Worm (Caenorhabditis elegans) whole organism, young adult: Measurements from ENCODE around the gene C35D10.5.

Experiments
- F33H1.4 ChIP-seq: fragments of 200-800 bp; sonication (Bioruptor generic); IDR thresholded peaks from 2 replicates; pipeline ENCODE4 v1.3.6; 2022; ENCODE audit warnings: missing genetic modification reagents, missing genetic modification characterization, missing compliant biosample characterization
- F39B2.1 ChIP-seq: fragments of 200-800 bp; sonication (Bioruptor generic); IDR thresholded peaks from 2 replicates; pipeline ENCODE4 v1.3.6; 2022; ENCODE audit warnings: missing genetic modification reagents, missing genetic modification characterization, missing compliant biosample characterization
- K12H6.12 ChIP-seq: fragments of 200-800 bp; sonication (Bioruptor generic); optimal IDR thresholded peaks from 2 replicates; lab custom pipeline; 2018; ENCODE audit warnings: mild to moderate bottlenecking, missing genetic modification characterization, missing compliant biosample characterization
- T26A5.8 ChIP-seq: sonication (generic microtip); optimal IDR thresholded peaks from 2 replicates; lab custom pipeline; 2016; ENCODE audit warnings: missing genetic modification characterization, missing compliant biosample characterization
- Y53G8AR.9 ChIP-seq: fragments of 200-800 bp; sonication (Bioruptor generic); conservative IDR thresholded peaks from 2 replicates; pipeline ENCODE4 v1.3.6; 2022; ENCODE audit warnings: missing genetic modification reagents, missing genetic modification characterization, missing compliant biosample characterization
- bed-2 ChIP-seq: fragments of 200-800 bp; sonication (Bioruptor generic); IDR thresholded peaks from 2 replicates; pipeline ENCODE4 v1.3.6; 2022; ENCODE audit warnings: missing genetic modification reagents, missing genetic modification characterization, missing compliant biosample characterization
- cebp-1 ChIP-seq, 2 experiments: fragments of 200-800 bp in 1 of 2; sonication (Bioruptor generic) in 1 of 2; sonication (generic microtip) in 1 of 2; IDR thresholded peaks in 1 of 2; optimal IDR thresholded peaks in 1 of 2; 2 replicates each; pipeline versions ENCODE4 v1.3.6 to Lab custom; 2017 to 2022; ENCODE audit warnings: missing compliant biosample characterization in 2 of 2, missing genetic modification characterization in 2 of 2, mild to moderate bottlenecking in 1 of 2, missing genetic modification reagents in 1 of 2, moderate library complexity in 1 of 2
- ceh-100 ChIP-seq: fragments of 200-800 bp; sonication (Bioruptor generic); IDR thresholded peaks from 2 replicates; pipeline ENCODE4 v1.3.6; 2022; ENCODE audit warnings: missing genetic modification reagents, missing genetic modification characterization, missing compliant biosample characterization
- ceh-79 ChIP-seq: sonication (generic microtip); optimal IDR thresholded peaks from 2 replicates; lab custom pipeline; 2017; ENCODE audit warnings: mild to moderate bottlenecking, missing genetic modification characterization, missing compliant biosample characterization
- ceh-91 ChIP-seq: fragments of 200-800 bp; sonication (Bioruptor generic); IDR thresholded peaks from 2 replicates; pipeline ENCODE4 v1.3.6; 2022; ENCODE audit warnings: missing genetic modification reagents, missing genetic modification characterization, missing compliant biosample characterization
- dpl-1 ChIP-seq: fragments of 150-350 bp; optimal IDR thresholded peaks from 2 replicates; lab custom pipeline; 2014; ENCODE audit warnings: missing biosample characterization, missing genetic modification reagents, missing genetic modification characterization
- efl-1 ChIP-seq: fragments of 150-350 bp; optimal IDR thresholded peaks from 2 replicates; lab custom pipeline; 2014; ENCODE audit warnings: missing biosample characterization, missing genetic modification reagents, missing genetic modification characterization
- ekl-4 ChIP-seq: fragments of 200-800 bp; sonication (Bioruptor generic); IDR thresholded peaks from 2 replicates; pipeline ENCODE4 v1.3.6; 2022; ENCODE audit warnings: missing genetic modification reagents, missing genetic modification characterization, missing compliant biosample characterization
- gei-17 ChIP-seq: fragments of 200-800 bp; sonication (Bioruptor generic); optimal IDR thresholded peaks from 2 replicates; lab custom pipeline; 2018; ENCODE audit warnings: mild to moderate bottlenecking, missing genetic modification characterization, missing compliant biosample characterization
- hlh-12 ChIP-seq: sonication (generic microtip); optimal IDR thresholded peaks from 2 replicates; lab custom pipeline; 2016; ENCODE audit warnings: missing genetic modification characterization, missing compliant biosample characterization
- let-607 ChIP-seq, 2 experiments: fragments of 200-800 bp in 1 of 2; sonication (Bioruptor generic) in 1 of 2; sonication (generic microtip) in 1 of 2; optimal IDR thresholded peaks; 2 replicates each; lab custom pipeline; 2016 to 2018; ENCODE audit warnings: mild to moderate bottlenecking in 2 of 2, missing compliant biosample characterization in 2 of 2, missing genetic modification characterization in 2 of 2, moderate library complexity in 2 of 2, missing genotype in 1 of 2
- lin-40 ChIP-seq: sonication (generic microtip); optimal IDR thresholded peaks from 2 replicates; lab custom pipeline; 2016; ENCODE audit warnings: missing genetic modification characterization, mild to moderate bottlenecking, missing compliant biosample characterization, missing genotype, missing genetic modification reagents
- lir-1 ChIP-seq: fragments of 200-800 bp; sonication (Bioruptor generic); conservative IDR thresholded peaks from 2 replicates; pipeline ENCODE4 v1.3.6; 2022; ENCODE audit warnings: missing genetic modification reagents, missing genetic modification characterization, missing compliant biosample characterization
- madf-8 ChIP-seq: fragments of 200-800 bp; sonication (Bioruptor generic); conservative IDR thresholded peaks from 2 replicates; pipeline ENCODE4 v1.3.6; 2022; ENCODE audit warnings: missing genetic modification reagents, missing genetic modification characterization, missing compliant biosample characterization
- mes-4 ChIP-seq: sonication (generic microtip); optimal IDR thresholded peaks from 2 replicates; lab custom pipeline; 2016; ENCODE audit warnings: missing genotype, missing genetic modification characterization, missing compliant biosample characterization
- nfya-1 ChIP-seq: sonication (generic microtip); optimal IDR thresholded peaks from 2 replicates; lab custom pipeline; 2017; ENCODE audit warnings: antibody characterized with exemption, missing compliant biosample characterization, missing genetic modification characterization, borderline replicate concordance; ENCODE audit not compliant: insufficient read depth
- nhr-120 ChIP-seq: fragments of 200-800 bp; sonication (Bioruptor generic); IDR thresholded peaks from 2 replicates; pipeline ENCODE4 v1.3.6; 2022; ENCODE audit warnings: missing genetic modification characterization, missing compliant biosample characterization
- nhr-179 ChIP-seq: sonication (generic microtip); optimal IDR thresholded peaks from 2 replicates; lab custom pipeline; 2016; ENCODE audit warnings: mild to moderate bottlenecking, missing genetic modification characterization, missing compliant biosample characterization
- nhr-90 ChIP-seq: sonication (generic microtip); optimal IDR thresholded peaks from 2 replicates; lab custom pipeline; 2016; ENCODE audit warnings: missing genotype, mild to moderate bottlenecking, missing genetic modification characterization, missing compliant biosample characterization
- rec-8 ChIP-seq, 2 experiments: sonication (generic microtip); optimal IDR thresholded peaks; 2 replicates each; lab custom pipeline; 2016; ENCODE audit warnings: mild to moderate bottlenecking in 2 of 2, missing genetic modification characterization in 2 of 2, missing genetic modification reagents in 2 of 2, missing genotype in 2 of 2, missing biosample characterization in 1 of 2, missing compliant biosample characterization in 1 of 2, moderate library complexity in 1 of 2
- repo-1 ChIP-seq: sonication (generic microtip); optimal IDR thresholded peaks from 2 replicates; lab custom pipeline; 2017; ENCODE audit warnings: mild to moderate bottlenecking, missing genetic modification characterization, missing compliant biosample characterization
- unc-130 ChIP-seq: sonication (generic microtip); optimal IDR thresholded peaks from 2 replicates; lab custom pipeline; 2016; ENCODE audit warnings: missing genetic modification reagents, missing genetic modification characterization, missing compliant biosample characterization
- zfh-2 ChIP-seq: fragments of 200-800 bp; sonication (Bioruptor generic); conservative IDR thresholded peaks from 2 replicates; pipeline ENCODE4 v1.3.6; 2022; ENCODE audit warnings: missing genetic modification reagents, missing genetic modification characterization, missing compliant biosample characterization
- ztf-18 ChIP-seq: sonication (generic microtip); optimal IDR thresholded peaks from 2 replicates; lab custom pipeline; 2016; ENCODE audit warnings: missing genotype, mild to moderate bottlenecking, missing genetic modification characterization, missing compliant biosample characterization

C35D10.5 gene

DNA sequence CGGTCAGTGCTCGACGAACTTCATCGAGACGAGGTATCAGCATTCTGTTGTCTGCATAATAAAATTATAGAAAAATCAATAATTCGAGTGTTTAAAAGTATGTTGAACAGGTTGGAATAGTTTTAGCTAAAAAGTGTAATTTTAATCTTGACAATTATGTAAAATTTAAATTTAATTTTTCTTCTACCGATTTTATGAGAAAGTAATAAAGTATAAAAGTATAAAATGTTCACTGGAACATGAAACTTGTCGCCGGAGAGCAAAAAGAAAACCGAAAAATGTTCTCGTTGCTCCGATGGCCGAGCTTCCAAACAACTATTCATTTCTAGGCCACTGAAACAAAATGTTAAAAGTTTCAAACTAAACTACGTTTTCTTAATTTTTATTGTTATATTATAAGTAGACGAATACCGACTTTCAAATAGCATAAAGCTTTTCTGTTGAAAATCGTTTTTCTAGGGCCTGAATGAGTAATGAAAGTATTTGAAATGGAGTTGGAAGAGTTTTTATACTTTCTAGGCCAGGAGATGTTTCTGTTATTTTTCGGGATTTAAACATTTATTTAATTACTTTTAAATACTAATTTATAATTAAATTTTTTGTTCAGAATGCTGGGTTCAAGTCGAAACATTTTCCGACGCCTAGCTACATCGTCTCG is at the start of gene C35D10.5, which contains the start of gene C35D10.10:
Gene C35D10.5 (plus strand): TSS at position 608 of the 658 bp plus-strand sequence.
Gene C35D10.10 (minus strand): TSS at position 51 of the 658 bp plus-strand sequence.
- TF ChIP-seq bed-2, result no peak
- TF ChIP-seq rec-8 (tag; optimal IDR thresholded peaks at IDR 0.05; lab: Kevin White, UChicago), result peak in 1 of 2 experiments; percentile 20
- TF ChIP-seq nfya-1 (tag; lab: Kevin White, UChicago), result no peak
- no peak for TF ChIP-seq ceh-100 (GFP tag; lab: Robert Waterston, UW)
- TF ChIP-seq unc-130 (GFP tag; lab: Kevin White, UChicago), result peak; percentile 10

DNA sequence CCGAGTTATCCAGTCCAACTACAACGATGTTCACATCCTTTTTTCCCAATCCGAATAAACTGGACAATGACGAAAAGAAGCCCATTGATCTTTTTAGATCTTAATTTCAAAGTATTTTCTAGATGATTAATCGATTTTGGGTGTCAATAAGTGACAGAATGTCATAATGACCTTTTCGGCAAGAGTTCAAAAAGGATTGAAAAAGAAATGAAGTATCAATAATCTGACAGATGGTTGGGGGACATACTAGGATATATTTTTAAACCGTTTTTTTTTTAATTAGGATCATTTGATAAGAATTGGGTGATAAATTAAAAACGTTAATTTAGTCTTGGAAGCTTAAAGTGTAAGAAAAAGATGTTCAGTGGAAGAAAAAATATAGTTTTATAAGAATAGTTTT is 47.4 kb upstream of the C35D10.5 start, which contains the start of gene arl-6:
Gene arl-6 (minus strand): TSS at position 101 of the 400 bp plus-strand sequence.
- TF ChIP-seq mes-4 (no peak), ceh-91 (GFP tag; lab: Robert Waterston, UW) (no peak), cebp-1 (GFP tag; IDR thresholded peaks at IDR 0.05; lab: Robert Waterston, UW) (no peak), cebp-1 (tag; optimal IDR thresholded peaks at IDR 0.05; lab: Kevin White, UChicago) (no peak), F39B2.1 (no peak), Y53G8AR.9 (no peak), dpl-1 (GFP tag; lab: Kevin White, UChicago) (no peak)

DNA sequence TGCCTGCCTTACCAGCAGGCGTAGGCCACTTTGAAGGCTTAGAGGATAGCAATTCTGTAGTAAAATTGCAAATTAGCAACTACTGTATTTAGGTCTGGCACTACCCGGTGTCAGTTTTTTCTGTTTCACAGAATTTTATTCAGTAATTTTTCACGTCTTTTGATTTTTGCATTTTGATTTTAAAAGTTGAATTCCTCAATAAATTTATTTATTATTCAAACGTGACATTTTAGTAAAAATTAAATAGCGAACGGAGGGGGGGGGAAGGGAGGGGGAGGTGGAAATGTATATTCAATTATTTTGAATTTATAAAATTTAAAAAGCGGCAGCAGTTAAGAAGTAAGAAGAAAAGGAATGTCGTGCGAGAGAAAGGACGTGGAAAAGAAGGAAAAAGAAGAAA is 44.9 kb upstream of the C35D10.5 start, which contains the start of gene F26A1.4:
Gene F26A1.4 (plus strand): TSS at position 301 of the 400 bp plus-strand sequence.
- TF ChIP-seq zfh-2 (GFP tag; lab: Robert Waterston, UW), result no peak
- no peak for TF ChIP-seq mes-4
- TF ChIP-seq gei-17 (GFP tag; lab: Kevin White, UChicago), result no peak
- TF ChIP-seq nhr-120, result no peak
- no peak for TF ChIP-seq T26A5.8 (tag; lab: Kevin White, UChicago)
- no peak for TF ChIP-seq efl-1 (GFP tag; lab: Kevin White, UChicago)
- no peak for TF ChIP-seq lin-40 (tag; lab: Kevin White, UChicago)
- TF ChIP-seq let-607 (tag; optimal IDR thresholded peaks at IDR 0.05; lab: Kevin White, UChicago), result no peak
- TF ChIP-seq cebp-1 (GFP tag; IDR thresholded peaks at IDR 0.05; lab: Robert Waterston, UW), result no peak
- no peak for TF ChIP-seq cebp-1 (tag; optimal IDR thresholded peaks at IDR 0.05; lab: Kevin White, UChicago)
- no peak for TF ChIP-seq hlh-12 (tag; lab: Kevin White, UChicago)
- no peak for TF ChIP-seq K12H6.12
- no peak for TF ChIP-seq lir-1 (GFP tag; lab: Robert Waterston, UW)
- TF ChIP-seq nhr-90 (tag; lab: Kevin White, UChicago), result no peak
- no peak for TF ChIP-seq ceh-79
- TF ChIP-seq ztf-18 (tag; lab: Kevin White, UChicago), result no peak

DNA sequence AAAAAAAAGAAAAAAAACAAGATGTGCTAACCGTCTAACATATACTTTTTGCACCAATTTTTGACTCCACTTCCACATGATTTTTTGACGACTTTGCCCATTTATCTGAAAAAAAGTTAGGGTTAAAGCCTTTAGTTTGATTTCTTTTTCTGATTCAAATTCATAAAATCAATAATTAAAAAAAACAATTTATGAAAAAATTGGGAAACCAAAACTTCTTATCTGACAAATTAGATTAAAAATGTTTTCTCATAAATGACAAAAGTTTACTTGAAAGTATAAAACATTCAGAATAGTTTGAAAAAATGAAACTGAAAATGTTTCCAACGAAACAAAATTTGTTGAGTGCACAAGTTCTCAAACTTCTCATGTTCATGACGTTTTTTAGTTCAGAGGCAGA is 42.3 kb upstream of the C35D10.5 start, which contains the start of gene F26A1.7:
Gene F26A1.7 (minus strand): TSS at position 101 of the 400 bp plus-strand sequence.
- TF ChIP-seq repo-1 (no peak), nhr-179 (no peak), F33H1.4 (GFP tag; lab: Robert Waterston, UW) (no peak), Y53G8AR.9 (no peak), madf-8 (GFP tag; lab: Robert Waterston, UW) (no peak), ekl-4 (GFP tag; lab: Robert Waterston, UW) (no peak)

DNA sequence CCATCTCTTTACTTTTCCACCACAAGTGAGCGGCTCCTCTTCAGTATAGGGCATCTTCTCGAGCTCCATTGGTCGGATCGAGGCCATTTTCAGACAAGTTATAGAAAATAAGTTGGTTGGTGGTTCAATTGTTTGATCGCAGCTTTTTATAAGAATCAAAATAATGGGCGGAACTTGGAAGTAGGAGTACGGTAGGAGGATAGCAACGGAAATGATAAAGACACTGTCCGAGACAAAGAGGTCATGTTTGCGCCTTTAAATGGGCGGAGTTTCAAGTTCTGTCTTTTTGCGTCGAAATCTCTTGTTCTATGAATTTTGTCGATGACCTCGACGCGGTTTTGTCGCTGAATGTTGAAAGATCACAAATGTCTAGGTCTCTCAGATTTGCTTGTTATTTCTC is 40.0 kb upstream of the C35D10.5 start, which contains the start of gene F26A1.8:
Gene F26A1.8 (minus strand): TSS at position 101 of the 400 bp plus-strand sequence.
- no peak for TF ChIP-seq F39B2.1
